Worm (Caenorhabditis elegans): ENCODE results near the gene teg-1.

DNA sequence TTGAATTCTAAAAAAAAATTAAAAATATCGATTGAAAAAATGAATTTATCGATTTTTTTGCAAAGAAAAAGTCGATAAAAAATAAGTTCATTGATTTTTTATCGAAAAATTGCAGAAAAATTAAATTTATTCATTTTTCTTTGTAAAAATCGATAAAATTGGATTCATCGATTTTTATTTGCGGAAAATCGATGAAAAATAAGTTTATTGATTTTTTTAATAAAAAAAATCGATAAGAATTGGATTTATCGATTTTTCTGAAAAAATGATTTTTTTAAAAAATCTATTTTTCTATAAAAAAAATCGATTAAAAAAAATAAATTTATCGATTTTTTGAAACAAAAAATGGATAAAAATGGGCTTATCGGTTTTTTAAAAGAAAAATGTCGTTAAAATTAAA is 38.1 kb downstream of the teg-1 start:
- TF ChIP-seq ama-1 (optimal IDR thresholded peaks at IDR 0.05) (no peak), ceh-13 (GFP tag; optimal IDR thresholded peaks at IDR 0.05) (no peak), ceh-36 (tag; optimal IDR thresholded peaks at IDR 0.05) (no peak), flt-1 (GFP tag; IDR thresholded peaks at IDR 0.05) (no peak), aly-1 (tag; optimal IDR thresholded peaks at IDR 0.05) (no peak), tra-4 (tag; optimal IDR thresholded peaks at IDR 0.05) (no peak), ets-7 (tag; optimal IDR thresholded peaks at IDR 0.05) (no peak), B0310.2 (tag; optimal IDR thresholded peaks at IDR 0.05) (no peak), sea-1 (GFP tag; conservative IDR thresholded peaks at IDR 0.05) (no peak), tbx-37 (GFP tag; conservative IDR thresholded peaks at IDR 0.05) (no peak), tbx-11 (GFP tag; IDR thresholded peaks at IDR 0.05) (no peak)

All from whole organism, early embryonic.